Fruit fly (Drosophila melanogaster): ENCODE results near the gene Spn88Ea.

Spn88Ea gene

DNA sequence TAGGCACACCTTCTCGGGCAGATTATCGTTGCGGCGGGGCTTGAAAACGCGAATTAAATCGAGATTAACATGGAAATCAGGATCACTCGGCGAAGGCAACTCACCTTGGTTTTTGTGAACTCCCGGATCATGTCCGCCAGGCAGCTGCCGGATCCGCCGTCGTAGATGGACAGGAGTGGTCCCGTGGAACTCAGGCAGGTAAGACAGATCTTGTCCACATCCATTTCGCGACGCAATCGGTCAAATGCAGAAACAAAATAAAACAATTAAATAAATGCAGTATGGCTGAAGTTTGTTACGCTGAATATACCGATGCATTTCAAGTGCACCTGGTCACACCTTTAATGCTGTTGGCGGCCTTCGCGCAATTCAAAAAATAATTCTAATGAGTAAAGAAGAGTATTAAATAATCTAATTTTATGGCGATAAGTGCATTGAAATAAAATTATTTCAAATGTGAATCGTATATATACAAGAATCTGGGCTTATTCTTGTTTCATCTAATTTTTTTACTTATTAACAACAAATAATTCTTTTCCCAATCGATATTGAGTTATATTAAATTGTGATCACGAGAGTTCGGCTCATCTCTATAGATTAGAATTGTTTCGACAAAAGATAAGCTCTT, 7.2 kb upstream of the Spn88Ea start, which contains the start of the genes CG6654 and CG4210:
TSS of gene CG6654 (minus strand) at position 297 of the 628 bp plus-strand sequence.
TSS of gene CG4210 (plus strand) at position 613 of the 628 bp plus-strand sequence.
- TF ChIP-seq CG17801 (GFP tag; optimal IDR thresholded peaks at IDR 0.05; ENCODE audit: partially characterized antibody), result peak; percentile 70

dm6 chr3R:15208712-15209499, 2.7 kb upstream of the Spn88Ea start, which contains the start of the genes Spn88Eb and Mau2:
Spn88Eb (minus strand) TSS chr3R:15208762.
Mau2 (plus strand) TSS chr3R:15209204.
- TF ChIP-seq CG17801 (GFP tag; optimal IDR thresholded peaks at IDR 0.05; ENCODE audit: partially characterized antibody), result peak; percentile 12

DNA sequence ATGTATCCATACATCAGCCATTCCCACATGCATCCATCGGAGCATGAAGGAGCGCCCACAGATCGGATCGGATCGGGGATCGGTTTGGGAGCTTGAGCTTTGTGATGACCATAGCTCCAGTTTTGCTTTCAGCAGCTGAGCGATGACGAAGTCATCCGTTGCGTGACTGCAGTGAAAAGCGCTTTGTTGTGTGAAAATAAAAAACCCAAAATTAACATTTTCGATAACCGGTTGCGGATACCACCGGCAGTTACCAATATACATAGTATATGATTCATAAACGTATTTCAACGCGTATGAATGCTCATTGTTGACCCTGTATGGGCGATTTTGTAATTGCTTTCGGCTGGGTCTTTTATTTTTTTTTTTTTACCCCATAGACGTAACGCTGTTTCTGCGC, 1.0 kb downstream of the Spn88Ea start:
- TF ChIP-seq CG17801 (GFP tag; optimal IDR thresholded peaks at IDR 0.05; ENCODE audit: partially characterized antibody), result no peak

DNA sequence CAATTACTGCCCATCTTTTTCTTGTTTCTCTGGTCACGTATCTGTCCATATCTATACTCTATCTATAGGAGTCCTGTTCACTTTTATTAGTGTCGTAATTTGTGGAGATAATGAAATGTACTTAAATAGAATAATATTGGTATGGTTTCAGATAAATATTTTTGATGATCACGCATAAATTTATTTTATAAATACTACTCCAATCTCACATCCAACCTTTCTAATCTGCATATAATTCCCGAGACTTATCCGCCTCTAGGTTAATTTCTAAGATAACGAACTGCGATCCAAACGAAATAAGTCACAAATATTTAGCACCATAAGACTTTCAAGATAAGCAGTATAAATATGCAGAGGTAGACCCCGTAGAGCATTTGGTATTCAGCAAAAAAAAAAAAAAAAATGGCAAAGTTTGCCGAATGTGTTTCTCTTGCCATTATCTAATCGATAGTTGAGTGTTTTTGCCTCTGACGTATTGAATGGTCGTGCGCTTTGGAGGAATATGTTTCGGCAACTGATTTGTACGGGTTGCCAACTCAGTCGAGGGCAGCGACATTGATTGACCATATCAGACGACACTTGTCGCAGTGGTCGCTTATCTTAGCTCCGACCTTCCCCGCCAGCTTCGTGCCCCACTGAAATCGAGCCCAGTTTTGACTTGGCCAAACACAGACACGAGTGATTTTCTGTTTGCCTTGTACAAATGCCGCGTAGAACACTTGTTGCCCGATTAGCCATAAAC, 8.0 kb downstream of the Spn88Ea start:
- TF ChIP-seq CG17801 (GFP tag; optimal IDR thresholded peaks at IDR 0.05; ENCODE audit: partially characterized antibody), result peak; percentile 13

dm6 chr3R:15197373-15197772, 8.9 kb downstream of the Spn88Ea start:
- TF ChIP-seq CG17801 (GFP tag; optimal IDR thresholded peaks at IDR 0.05; ENCODE audit: partially characterized antibody), result no peak

- peak; percentile 44 for TF ChIP-seq CG17801 (GFP tag; optimal IDR thresholded peaks at IDR 0.05; ENCODE audit: partially characterized antibody)
Observed at dm6 chr3R:15196134-15197034, 9.9 kb downstream of the Spn88Ea start, which contains the start of the genes Kpc1 and CG42542. Kpc1 (minus strand) TSS chr3R:15196210. CG42542 (plus strand) TSS chr3R:15196598.

dm6 chr3R:15181467-15181866, 24.8 kb downstream of the Spn88Ea start, which contains the start of gene Mf:
Mf (minus strand) TSS chr3R:15181510.
- TF ChIP-seq CG17801 (GFP tag; optimal IDR thresholded peaks at IDR 0.05; ENCODE audit: partially characterized antibody), result no peak

- TF ChIP-seq CG17801 (GFP tag; optimal IDR thresholded peaks at IDR 0.05; ENCODE audit: partially characterized antibody), result no peak
Observed at dm6 chr3R:15177230-15177629, 29.0 kb downstream of the Spn88Ea start.
